Worm (Caenorhabditis elegans): ENCODE measurements around the gene Y105C5A.1273.
"Not testable (repeated sequence)": the region's sequence is repeated elsewhere in the genome, so short reads cannot be mapped to it uniquely, and the experiment has no call there.

The Y105C5A.1273 gene

DNA sequence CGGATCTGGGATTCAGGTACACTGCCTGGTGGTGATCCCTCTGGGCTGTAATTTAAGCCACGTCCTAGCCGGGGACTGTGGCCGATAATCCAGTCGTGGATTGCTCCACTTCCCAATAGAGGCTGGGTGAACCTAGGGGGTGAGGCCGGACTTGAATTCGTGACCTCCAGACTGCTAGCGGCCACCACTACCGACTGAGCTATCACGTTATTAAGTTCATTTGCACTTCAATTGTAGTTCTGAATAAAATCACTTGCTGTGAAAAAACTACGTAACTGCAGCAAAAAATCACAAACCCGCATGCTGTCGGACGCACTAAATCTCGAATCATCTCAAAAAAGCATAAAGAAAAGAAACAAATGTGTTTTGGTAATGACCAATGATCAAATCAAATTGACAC lies at the start of gene Y105C5A.1273:
Y105C5A.1273 (plus strand) TSS at position 301 of the 400 bp plus-strand sequence.
- not testable (repeated sequence) for TF ChIP-seq ztf-22 (GFP tag; optimal IDR thresholded peaks at IDR 0.05); akir-1 (GFP tag; optimal IDR thresholded peaks at IDR 0.05); F55B11.4 (tag; optimal IDR thresholded peaks at IDR 0.05; ENCODE audit: borderline replicate concordance, insufficient read depth)

DNA sequence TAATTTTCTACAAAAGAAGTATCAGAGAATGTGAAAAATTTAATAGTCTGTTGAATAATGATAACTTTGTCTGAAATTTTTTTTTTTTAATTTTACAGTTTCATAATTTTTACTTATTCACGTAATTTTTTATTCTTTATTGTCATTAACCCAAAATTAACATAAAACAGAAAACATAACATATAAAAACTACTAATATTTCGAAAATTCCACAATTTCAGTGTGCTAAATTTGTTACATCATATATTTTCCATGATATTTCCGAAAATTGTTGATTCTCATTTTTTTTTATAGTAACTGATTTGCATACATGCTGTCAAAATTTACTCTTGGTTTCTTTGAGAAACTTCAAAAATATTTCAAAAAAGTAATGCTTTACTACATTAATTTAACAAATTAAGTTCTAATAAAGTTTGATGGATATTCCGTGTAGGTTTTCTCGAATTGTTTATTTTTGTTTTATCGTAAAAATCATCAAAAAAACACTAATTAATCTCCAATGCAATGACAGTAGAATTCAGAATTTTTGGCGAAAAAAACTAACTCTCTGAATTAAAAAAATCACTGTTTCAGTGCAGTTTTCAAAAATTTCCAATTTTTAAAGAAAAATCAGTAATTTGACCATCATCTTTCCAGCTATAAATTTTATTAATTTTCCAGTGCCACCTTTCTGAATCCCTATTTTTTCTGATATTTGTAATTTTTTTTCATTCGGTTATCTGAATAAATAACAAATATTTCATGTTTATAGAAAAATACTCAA lies 40.8 kb upstream of the Y105C5A.1273 start:
- no peak for TF ChIP-seq atf-7 (tag; optimal IDR thresholded peaks at IDR 0.05)
- TF ChIP-seq snpc-4 (GFP tag; optimal IDR thresholded peaks at IDR 0.05), result no peak
- TF ChIP-seq snpc-4 (tag; optimal IDR thresholded peaks at IDR 0.05), result peak in 1 of 4 experiments; percentile 2
- no peak for TF ChIP-seq fkh-3 (tag; optimal IDR thresholded peaks at IDR 0.05)

DNA sequence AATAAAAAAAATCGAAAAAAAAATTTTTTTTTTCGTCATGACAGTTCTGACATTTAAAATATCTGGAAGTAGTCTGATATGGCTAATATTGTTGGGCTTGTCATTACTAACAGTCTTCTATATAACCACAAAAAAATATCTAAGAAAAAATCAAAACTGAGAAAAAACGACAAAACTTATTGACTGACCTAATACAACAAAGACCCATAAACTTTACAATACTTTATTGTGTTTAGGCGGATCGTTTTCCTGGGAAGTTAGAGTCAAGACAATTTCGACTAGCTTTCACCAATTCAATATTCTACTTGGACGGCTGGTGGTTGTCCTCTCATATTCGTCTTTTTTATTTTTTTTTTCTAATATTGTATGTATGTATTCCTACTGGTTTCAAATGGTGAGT lies 38.8 kb upstream of the Y105C5A.1273 start, which contains the start of gene Y105C5A.1285:
Y105C5A.1285 (plus strand) TSS at position 301 of the 400 bp plus-strand sequence.
- TF ChIP-seq ama-1 (optimal IDR thresholded peaks at IDR 0.05); ama-1 (GFP tag; optimal IDR thresholded peaks at IDR 0.05); xnd-1 (tag; optimal IDR thresholded peaks at IDR 0.05); T26A5.8 (tag; optimal IDR thresholded peaks at IDR 0.05): not testable (repeated sequence)

DNA sequence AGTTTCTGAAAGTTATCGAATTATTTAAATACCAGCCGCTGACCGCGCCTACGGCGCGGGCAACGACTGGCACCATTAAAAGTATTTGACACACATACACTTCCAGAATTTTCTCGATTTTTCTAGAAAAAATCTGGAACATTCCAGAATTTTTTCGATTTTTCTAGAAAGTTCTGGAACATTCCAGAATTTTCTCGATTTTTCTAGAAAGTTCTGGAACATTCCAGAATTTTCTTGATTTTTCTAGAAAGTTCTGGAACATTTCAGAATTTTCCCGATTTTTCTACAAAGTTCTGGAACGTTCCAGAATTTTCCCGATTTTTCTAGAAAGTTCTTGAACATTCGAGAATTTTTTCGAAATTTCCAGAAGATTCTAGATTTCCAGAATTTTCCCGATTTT lies 25.4 kb upstream of the Y105C5A.1273 start:
- peak; percentile 94 for TF ChIP-seq hsf-1 (GFP tag; IDR thresholded peaks at IDR 0.05)

DNA sequence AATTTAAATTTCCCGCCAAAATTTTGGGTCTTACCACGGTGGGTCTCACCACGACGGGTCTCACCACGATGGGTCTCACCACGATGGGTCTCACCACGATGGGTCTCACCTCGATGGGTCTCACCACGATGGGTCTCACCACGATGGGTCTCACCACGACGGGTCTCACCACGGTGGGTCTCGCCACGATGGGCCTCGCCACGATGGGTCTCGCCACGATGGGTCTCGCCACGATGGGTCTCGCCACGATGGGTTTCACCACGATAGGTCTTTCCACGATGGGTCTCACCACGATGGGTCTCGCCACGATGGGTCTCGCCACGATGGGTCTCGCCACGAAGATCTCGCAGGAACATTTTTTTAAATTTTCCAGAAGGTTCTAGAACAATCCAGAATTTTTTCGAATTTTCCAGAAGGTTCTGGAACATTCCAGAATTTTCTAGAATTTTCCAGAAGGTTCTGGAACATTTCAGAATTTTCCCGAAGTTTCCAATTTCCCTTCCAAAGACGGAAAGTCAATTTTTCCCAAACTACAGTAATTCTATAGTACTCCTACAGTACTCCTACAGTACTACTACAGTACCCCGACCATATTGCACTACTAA lies 24.6 kb upstream of the Y105C5A.1273 start:
- TF ChIP-seq egrh-3 (GFP tag; IDR thresholded peaks at IDR 0.05) (peak; percentile 74; the same call in 1 of the 2 replicates), hsf-1 (GFP tag; IDR thresholded peaks at IDR 0.05) (peak; percentile 92)

DNA sequence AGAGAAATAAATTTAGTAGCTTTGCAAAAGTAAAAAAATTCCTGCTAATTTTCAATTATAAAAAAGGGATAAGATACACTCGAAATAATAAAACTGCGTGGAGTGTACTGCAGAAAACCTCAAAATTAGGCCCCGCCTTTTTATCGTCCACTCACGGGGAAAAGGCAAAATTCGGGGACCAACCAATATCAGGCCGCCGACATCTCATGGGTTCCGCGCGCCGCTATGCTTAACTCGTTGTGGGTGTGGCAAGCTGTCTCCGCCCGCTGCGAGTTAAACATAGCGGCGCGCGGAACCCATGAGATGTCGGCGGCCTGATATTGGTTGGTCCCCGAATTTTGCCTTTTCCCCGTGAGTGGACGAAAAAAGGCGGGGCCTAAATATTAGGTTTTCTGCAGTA lies 23.2 kb upstream of the Y105C5A.1273 start:
- not testable (repeated sequence) for TF ChIP-seq snpc-4 (GFP tag; optimal IDR thresholded peaks at IDR 0.05)
- TF ChIP-seq snpc-4 (tag; optimal IDR thresholded peaks at IDR 0.05), result peak in 2 of 4 experiments; percentile 41 to 90
- peak; percentile 47 for TF ChIP-seq attf-6 (GFP tag; IDR thresholded peaks at IDR 0.05)

DNA sequence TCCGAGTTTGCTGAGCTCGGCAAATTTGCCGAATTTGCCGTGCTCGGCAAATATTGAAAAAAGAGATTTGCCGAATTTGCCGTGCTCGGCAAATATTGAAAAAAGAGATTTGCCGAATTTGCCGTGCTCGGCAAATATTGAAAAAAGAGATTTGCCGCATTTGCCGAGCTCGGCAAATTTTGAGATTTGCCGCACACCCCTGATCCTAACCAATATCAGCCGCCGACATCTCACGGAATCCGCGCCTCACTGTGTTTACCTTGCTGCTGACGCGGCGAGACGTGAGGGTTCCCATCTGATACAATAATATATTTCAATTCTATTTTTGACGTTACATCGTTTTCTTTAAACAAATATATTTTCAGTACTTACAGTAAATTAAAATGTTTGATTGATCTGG lies 14.6 kb upstream of the Y105C5A.1273 start:
- TF ChIP-seq attf-6 (GFP tag; IDR thresholded peaks at IDR 0.05) (peak; percentile 81; the same call in 1 of the 2 replicates), snpc-4 (tag; optimal IDR thresholded peaks at IDR 0.05) (peak in 1 of 4 experiments; percentile 60)
- not testable (repeated sequence) for TF ChIP-seq snpc-4 (GFP tag; optimal IDR thresholded peaks at IDR 0.05)

DNA sequence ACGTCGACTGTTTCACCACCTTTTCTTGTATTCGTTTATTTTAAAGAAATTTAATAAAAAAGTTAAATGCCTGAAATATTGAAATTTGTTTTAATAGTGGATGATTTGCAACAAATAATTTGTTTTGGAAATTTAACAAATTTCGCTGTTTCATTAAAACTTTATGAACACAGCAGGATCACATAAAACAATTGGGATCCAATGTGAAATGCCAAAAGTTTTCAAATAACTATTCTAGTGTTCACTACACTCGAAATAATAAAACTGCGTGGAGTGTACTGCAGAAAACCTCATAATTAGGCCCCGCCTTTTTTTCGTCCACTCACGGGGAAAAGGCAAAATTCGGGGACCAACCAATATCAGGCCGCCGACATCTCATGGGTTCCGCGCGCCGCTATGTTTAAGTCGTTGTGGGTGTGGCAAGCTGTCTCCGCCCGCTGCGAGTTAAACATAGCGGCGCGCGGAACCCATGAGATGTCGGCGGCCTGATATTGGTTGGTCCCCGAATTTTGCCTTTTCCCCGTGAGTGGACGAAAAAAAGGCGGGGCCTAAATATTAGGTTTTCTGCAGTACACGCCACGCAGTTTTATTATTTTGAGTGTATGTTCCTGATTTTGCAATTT lies 13.2 kb upstream of the Y105C5A.1273 start:
- TF ChIP-seq snpc-4 (GFP tag; optimal IDR thresholded peaks at IDR 0.05), result peak; percentile 45
- peak in 2 of 4 experiments; percentile 13 to 91 for TF ChIP-seq snpc-4 (tag; optimal IDR thresholded peaks at IDR 0.05)
- peak; percentile 77 for TF ChIP-seq attf-6 (GFP tag; IDR thresholded peaks at IDR 0.05)

DNA sequence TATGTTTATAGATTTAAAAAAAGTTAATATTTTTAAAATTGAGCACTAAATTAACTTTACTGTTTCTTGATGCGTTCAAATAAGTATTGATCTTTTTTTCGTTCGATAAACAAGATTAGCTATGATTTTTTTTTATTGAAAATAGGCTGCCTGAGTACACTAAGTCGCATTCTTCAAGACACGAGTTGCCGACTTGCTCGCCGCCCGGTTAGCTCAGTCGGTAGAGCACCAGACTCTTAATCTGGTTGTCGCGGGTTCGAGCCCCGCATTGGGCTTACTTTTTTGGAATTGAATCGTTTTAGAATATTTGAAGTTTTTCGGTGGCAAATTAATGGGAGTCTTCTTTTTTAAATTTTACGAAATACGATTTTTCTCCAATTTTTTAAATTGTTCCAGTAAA lies 2.3 kb downstream of the Y105C5A.1273 start:
- TF ChIP-seq lir-1 (GFP tag; conservative IDR thresholded peaks at IDR 0.05), result no peak
- TF ChIP-seq ekl-4 (GFP tag; IDR thresholded peaks at IDR 0.05), result no peak
- no peak for TF ChIP-seq zfh-2 (GFP tag; conservative IDR thresholded peaks at IDR 0.05)
- TF ChIP-seq lin-26 (GFP tag; IDR thresholded peaks at IDR 0.05), result peak; percentile 72
- no peak for TF ChIP-seq hlh-26 (GFP tag; conservative IDR thresholded peaks at IDR 0.05)
- TF ChIP-seq hsf-1 (GFP tag; IDR thresholded peaks at IDR 0.05), result peak; percentile 85
- no peak for TF ChIP-seq rcor-1 (GFP tag; IDR thresholded peaks at IDR 0.05)
- peak; percentile 58 for TF ChIP-seq rpc-1 (optimal IDR thresholded peaks at IDR 0.05)
- peak; percentile 76 for TF ChIP-seq rpc-1 (tag; optimal IDR thresholded peaks at IDR 0.05)
- TF ChIP-seq xnd-1 (tag; optimal IDR thresholded peaks at IDR 0.05), result no peak
- no peak for TF ChIP-seq dpff-1 (tag; optimal IDR thresholded peaks at IDR 0.05)
- no peak for TF ChIP-seq cebp-2 (GFP tag; IDR thresholded peaks at IDR 0.05)
- TF ChIP-seq ztf-18 (tag; optimal IDR thresholded peaks at IDR 0.05), result peak; percentile 72
- TF ChIP-seq Y56A3A.18 (GFP tag; IDR thresholded peaks at IDR 0.05), result no peak
- no peak for TF ChIP-seq F33H1.4 (GFP tag; IDR thresholded peaks at IDR 0.05)
- TF ChIP-seq unc-62 (GFP tag; optimal IDR thresholded peaks at IDR 0.05), result no peak
- no peak for TF ChIP-seq ets-4 (GFP tag; optimal IDR thresholded peaks at IDR 0.05)
- no peak for TF ChIP-seq dox-1 (GFP tag; IDR thresholded peaks at IDR 0.05)
- TF ChIP-seq C17E4.6 (GFP tag; IDR thresholded peaks at IDR 0.05), result no peak
